Worm (Caenorhabditis elegans): ENCODE results near the gene E04D5.4.

ce11 chrII:10456979-10457378, 16.9 kb downstream of the E04D5.4 start, which contains the start of gene ZK673.11:
- TF ChIP-seq chd-7 (tag; optimal IDR thresholded peaks at IDR 0.05) (no peak), attf-3 (GFP tag; conservative IDR thresholded peaks at IDR 0.05) (no peak), ceh-58 (GFP tag; IDR thresholded peaks at IDR 0.05) (no peak), ama-1 (optimal IDR thresholded peaks at IDR 0.05) (no peak), ama-1 (GFP tag; optimal IDR thresholded peaks at IDR 0.05) (no peak), sptf-2 (GFP tag; optimal IDR thresholded peaks at IDR 0.05) (no peak), snpc-4 (GFP tag; optimal IDR thresholded peaks at IDR 0.05) (no peak), snpc-4 (tag; optimal IDR thresholded peaks at IDR 0.05) (no peak), nhr-90 (tag; optimal IDR thresholded peaks at IDR 0.05) (no peak), lir-1 (GFP tag; conservative IDR thresholded peaks at IDR 0.05) (no peak), F22D6.2 (tag; optimal IDR thresholded peaks at IDR 0.05) (no peak)
